Worm (Caenorhabditis elegans) whole organism, L4/young adult: ENCODE measurements around the gene H04M03.3.

Experiments used
- W03F9.2 ChIP-seq: fragments of 150-350 bp; optimal IDR thresholded peaks from 2 replicates; lab custom pipeline; 2014; ENCODE audit warnings: missing biosample characterization, missing genetic modification characterization
- dao-5 ChIP-seq: sonication (generic microtip); optimal IDR thresholded peaks from 2 replicates; lab custom pipeline; 2016; ENCODE audit warnings: missing genotype, missing genetic modification characterization, moderate library complexity, missing compliant biosample characterization
- him-1 ChIP-seq: sonication (generic microtip); optimal IDR thresholded peaks from 2 replicates; lab custom pipeline; 2016; ENCODE audit warnings: missing genotype, missing genetic modification reagents, missing genetic modification characterization, missing compliant biosample characterization

H04M03.3 gene

ce11 chrIV:5891265-5891664 lies at the start of gene H04M03.3:
Gene H04M03.3 (plus strand): TSS chrIV:5891565.
- TF ChIP-seq W03F9.2 (tag; lab: Kevin White, UChicago) (no peak), dao-5 (tag; lab: Kevin White, UChicago) (no peak), him-1 (tag; lab: Kevin White, UChicago) (no peak)

ce11 chrIV:5842905-5843304 lies 48.5 kb upstream of the H04M03.3 start:
- TF ChIP-seq W03F9.2 (tag; lab: Kevin White, UChicago) (no peak), him-1 (tag; lab: Kevin White, UChicago) (no peak), dao-5 (tag; lab: Kevin White, UChicago) (no peak)

- TF ChIP-seq dao-5 (tag; lab: Kevin White, UChicago) (no peak), W03F9.2 (tag; lab: Kevin White, UChicago) (no peak), him-1 (tag; lab: Kevin White, UChicago) (no peak)
These were observed 45.1 kb upstream of the H04M03.3 start, which contains the start of gene sams-4 for ce11 chrIV:5846269-5846668. Gene sams-4 (minus strand): TSS chrIV:5846369.

ce11 chrIV:5847986-5848707 lies 43.2 kb upstream of the H04M03.3 start, which contains the start of gene sams-3:
Gene sams-3 (plus strand): TSS chrIV:5848657.
- no peak for TF ChIP-seq dao-5 (tag; lab: Kevin White, UChicago)
- peak; percentile 7 for TF ChIP-seq W03F9.2 (tag; lab: Kevin White, UChicago)
- TF ChIP-seq him-1 (tag; lab: Kevin White, UChicago) = no peak

- TF ChIP-seq W03F9.2 (tag; lab: Kevin White, UChicago) (no peak), him-1 (tag; lab: Kevin White, UChicago) (no peak), dao-5 (tag; lab: Kevin White, UChicago) (no peak)
These were observed 40.5 kb upstream of the H04M03.3 start for ce11 chrIV:5850765-5851377.

DNA sequence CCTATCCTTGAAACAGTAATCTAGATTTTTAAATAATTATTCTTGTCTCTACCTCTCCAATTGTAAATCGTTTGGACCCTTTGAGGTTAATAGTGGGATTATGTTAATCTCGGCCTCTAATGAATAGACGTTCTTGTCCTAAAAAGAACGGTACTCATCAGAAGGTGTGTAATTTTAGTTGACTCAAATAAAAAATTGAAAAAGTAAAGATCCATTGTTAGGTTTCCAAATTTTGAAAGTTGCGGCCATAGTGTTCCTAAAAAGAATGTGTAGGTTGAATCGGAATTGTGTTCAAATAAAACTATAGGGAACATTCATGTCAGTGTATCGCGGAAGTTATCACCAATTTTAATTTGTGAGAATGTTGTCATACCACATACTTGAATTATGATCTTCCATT lies 35.8 kb upstream of the H04M03.3 start:
- TF ChIP-seq dao-5 (tag; lab: Kevin White, UChicago) (no peak), him-1 (tag; lab: Kevin White, UChicago) (no peak), W03F9.2 (tag; lab: Kevin White, UChicago) (no peak)

DNA sequence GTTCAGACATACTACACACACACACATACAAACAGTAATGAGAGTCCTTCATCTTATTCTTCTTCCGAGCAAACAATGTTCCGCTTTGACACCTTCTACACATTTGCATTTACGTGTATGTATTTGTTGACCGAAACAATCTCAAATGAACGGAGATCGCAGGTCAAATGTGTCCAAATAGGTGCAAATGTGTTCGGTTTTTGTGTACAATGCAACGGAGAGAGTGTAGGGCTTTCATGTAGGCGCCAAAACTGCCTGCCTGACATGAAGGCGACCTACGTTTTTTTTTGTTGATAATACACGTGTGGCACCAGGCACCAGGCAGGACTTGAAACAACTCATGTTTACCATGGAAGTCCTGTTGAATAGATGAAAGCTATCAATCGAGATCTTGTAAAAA lies 34.4 kb upstream of the H04M03.3 start:
- TF ChIP-seq him-1 (tag; lab: Kevin White, UChicago) (no peak), dao-5 (tag; lab: Kevin White, UChicago) (no peak)

DNA sequence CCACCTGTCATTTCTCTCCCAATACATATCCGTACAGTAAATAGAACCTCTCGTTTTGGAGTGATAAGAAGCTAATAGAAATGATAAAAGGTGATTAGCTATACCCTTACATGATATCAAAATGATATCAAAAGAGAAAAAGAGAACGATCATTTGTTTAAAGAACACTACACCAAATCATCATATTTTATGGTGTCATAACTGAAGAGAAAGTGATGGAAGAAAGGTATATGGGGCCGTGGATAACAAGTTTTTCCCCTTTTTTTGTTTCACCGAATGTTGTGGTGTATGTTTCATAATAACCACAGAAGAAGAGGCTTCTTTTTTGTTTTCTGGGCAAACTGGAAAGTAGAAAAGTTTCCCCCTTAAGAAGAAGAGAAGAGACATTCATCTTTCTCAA lies 33.2 kb upstream of the H04M03.3 start:
- no peak for TF ChIP-seq him-1 (tag; lab: Kevin White, UChicago)
- no peak for TF ChIP-seq dao-5 (tag; lab: Kevin White, UChicago)
- no peak for TF ChIP-seq W03F9.2 (tag; lab: Kevin White, UChicago)

DNA sequence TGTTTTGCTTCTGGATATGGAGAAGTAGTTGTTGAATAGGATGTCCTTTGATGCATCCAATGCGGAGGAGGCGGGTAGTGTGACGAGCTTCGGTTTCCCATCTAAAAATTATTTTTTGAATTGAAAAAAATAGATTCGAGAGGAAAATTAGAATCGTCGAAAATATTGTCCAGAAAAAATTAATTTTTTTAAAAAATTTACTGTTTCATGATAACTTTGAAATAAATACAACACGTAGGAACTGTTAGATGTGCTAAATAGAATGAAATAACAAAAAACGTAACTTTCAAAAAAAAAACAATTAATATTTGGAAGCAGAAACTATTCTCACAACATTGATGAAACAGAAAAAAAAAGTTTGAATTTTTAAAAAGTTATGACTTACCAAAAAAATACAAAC lies 31.5 kb upstream of the H04M03.3 start, which contains the start of gene C06E7.4:
Gene C06E7.4, minus strand, starts transcription at position 101 of the 400 bp plus-strand sequence.
- TF ChIP-seq W03F9.2 (tag; lab: Kevin White, UChicago) = no peak
- no peak for TF ChIP-seq dao-5 (tag; lab: Kevin White, UChicago)
- TF ChIP-seq him-1 (tag; lab: Kevin White, UChicago) = no peak

DNA sequence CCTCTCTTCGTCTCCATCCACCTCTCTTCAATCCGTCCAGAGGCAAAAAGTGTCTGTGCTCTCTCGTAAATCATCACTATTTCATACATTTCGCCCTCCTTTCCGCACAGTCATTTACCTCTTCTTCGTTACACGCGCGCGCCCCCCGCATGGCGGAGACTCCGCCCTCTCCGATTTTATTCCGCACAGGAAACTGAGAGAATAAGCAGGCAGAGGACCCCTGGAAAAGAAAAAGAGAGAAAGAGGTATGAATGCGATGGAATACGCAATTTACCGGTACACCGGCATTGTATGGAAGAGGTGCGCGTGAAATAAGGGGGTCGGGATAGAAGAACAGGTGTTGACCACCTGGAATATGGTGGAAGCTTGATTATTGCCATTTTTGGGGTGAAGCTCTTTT lies 30.6 kb upstream of the H04M03.3 start:
- TF ChIP-seq W03F9.2 (tag; lab: Kevin White, UChicago) (no peak), dao-5 (tag; lab: Kevin White, UChicago) (no peak), him-1 (tag; lab: Kevin White, UChicago) (no peak)

ce11 chrIV:5865818-5866217 lies 25.5 kb upstream of the H04M03.3 start, which contains the start of gene spe-27:
Gene spe-27 (minus strand): TSS chrIV:5865918.
- TF ChIP-seq W03F9.2 (tag; lab: Kevin White, UChicago) (no peak), him-1 (tag; lab: Kevin White, UChicago) (no peak), dao-5 (tag; lab: Kevin White, UChicago) (no peak)

- no peak for TF ChIP-seq W03F9.2 (tag; lab: Kevin White, UChicago)
- no peak for TF ChIP-seq dao-5 (tag; lab: Kevin White, UChicago)
- no peak for TF ChIP-seq him-1 (tag; lab: Kevin White, UChicago)
These were observed 24.2 kb upstream of the H04M03.3 start, which contains the start of gene C06E7.88 for ce11 chrIV:5867189-5867588. Gene C06E7.88 (minus strand): TSS chrIV:5867289.

DNA sequence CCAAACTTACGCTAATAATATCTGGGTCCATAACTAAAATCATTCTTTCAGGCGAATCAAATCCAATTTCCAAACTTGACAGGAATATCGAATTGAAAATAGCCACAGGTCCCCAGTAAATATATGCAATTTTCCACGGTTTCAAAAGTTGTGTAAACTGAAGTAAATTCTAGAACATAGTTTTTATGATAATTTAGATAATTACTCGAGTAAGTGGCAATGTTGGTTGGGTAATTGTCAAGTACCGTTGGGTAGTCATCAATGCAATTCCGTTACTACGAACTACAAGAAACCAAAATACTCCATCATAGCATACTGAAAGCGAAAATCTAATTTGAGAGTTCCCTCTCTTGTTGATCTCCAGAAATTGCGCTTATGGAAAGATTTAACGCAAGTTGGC lies 22.0 kb upstream of the H04M03.3 start:
- TF ChIP-seq him-1 (tag; lab: Kevin White, UChicago) (no peak), dao-5 (tag; lab: Kevin White, UChicago) (no peak), W03F9.2 (tag; lab: Kevin White, UChicago) (no peak)
